Worm (Caenorhabditis elegans) whole organism, early embryonic: ENCODE results near the gene clec-169.

Experiments used
- B0310.2 ChIP-seq: sonication (generic microtip); optimal IDR thresholded peaks from 2 replicates; lab custom pipeline; 2016; ENCODE audit warnings: mild to moderate bottlenecking, missing genetic modification characterization, missing compliant biosample characterization
- F13C5.2 ChIP-seq: sonication (generic microtip); optimal IDR thresholded peaks from 2 replicates; lab custom pipeline; 2017; ENCODE audit warnings: mild to moderate bottlenecking, missing genetic modification characterization, inconsistent platforms, missing compliant biosample characterization
- aly-1 ChIP-seq: sonication (generic microtip); optimal IDR thresholded peaks from 2 replicates; lab custom pipeline; 2016; ENCODE audit warnings: missing genetic modification characterization, missing compliant biosample characterization
- ama-1 ChIP-seq: fragments of 150-350 bp; optimal IDR thresholded peaks from 2 replicates; lab custom pipeline; 2014
- ceh-13 ChIP-seq: fragments of 200-800 bp; sonication (Bioruptor generic); optimal IDR thresholded peaks from 2 replicates; lab custom pipeline; 2018; ENCODE audit warnings: mild to moderate bottlenecking, missing genetic modification characterization, missing compliant biosample characterization
- ceh-36 ChIP-seq: sonication (generic microtip); optimal IDR thresholded peaks from 2 replicates; lab custom pipeline; 2016; ENCODE audit warnings: missing genetic modification characterization, inconsistent platforms, missing compliant biosample characterization
- ets-7 ChIP-seq: sonication (generic microtip); optimal IDR thresholded peaks from 2 replicates; lab custom pipeline; 2016; ENCODE audit warnings: missing genotype, missing genetic modification characterization, missing compliant biosample characterization
- flt-1 ChIP-seq: fragments of 200-800 bp; sonication (Bioruptor generic); IDR thresholded peaks from 2 replicates; pipeline ENCODE4 v1.3.6; 2022; ENCODE audit warnings: missing genetic modification characterization, missing compliant biosample characterization
- hmbx-1 ChIP-seq: sonication (generic microtip); optimal IDR thresholded peaks from 2 replicates; lab custom pipeline; 2016; ENCODE audit warnings: mild to moderate bottlenecking, missing genetic modification characterization, missing compliant biosample characterization
- hmg-4 ChIP-seq: fragments of 200-800 bp; sonication (Bioruptor generic); optimal IDR thresholded peaks from 2 replicates; lab custom pipeline; 2018; ENCODE audit warnings: mild to moderate bottlenecking, missing genetic modification characterization, missing compliant biosample characterization
- hnd-1 ChIP-seq: sonication (generic microtip); optimal IDR thresholded peaks from 2 replicates; lab custom pipeline; 2016; ENCODE audit warnings: missing genetic modification characterization, missing compliant biosample characterization
- pes-1 ChIP-seq: fragments of 200-800 bp; sonication (Bioruptor generic); IDR thresholded peaks from 2 replicates; pipeline ENCODE4 v1.3.6; 2022; ENCODE audit warnings: missing genetic modification reagents, missing genetic modification characterization, missing compliant biosample characterization
- scrt-1 ChIP-seq: fragments of 200-800 bp; sonication (Bioruptor generic); IDR thresholded peaks from 2 replicates; pipeline ENCODE4 v1.3.6; 2022; ENCODE audit warnings: missing genetic modification characterization, missing compliant biosample characterization
- sea-1 ChIP-seq: fragments of 200-800 bp; sonication (Bioruptor generic); conservative IDR thresholded peaks from 2 replicates; pipeline ENCODE4 v1.3.6; 2022; ENCODE audit warnings: missing genetic modification characterization, missing compliant biosample characterization
- tbx-11 ChIP-seq: fragments of 200-800 bp; sonication (Bioruptor generic); IDR thresholded peaks from 2 replicates; pipeline ENCODE4 v1.3.6; 2022; ENCODE audit warnings: missing genetic modification characterization, missing compliant biosample characterization
- tbx-37 ChIP-seq: fragments of 200-800 bp; sonication (Bioruptor generic); conservative IDR thresholded peaks from 2 replicates; pipeline ENCODE4 v1.3.6; 2022; ENCODE audit warnings: missing genetic modification reagents, missing genetic modification characterization, missing compliant biosample characterization
- tra-4 ChIP-seq: sonication (generic microtip); optimal IDR thresholded peaks from 2 replicates; lab custom pipeline; 2017; ENCODE audit warnings: missing genetic modification characterization, missing compliant biosample characterization

Gene clec-169

DNA sequence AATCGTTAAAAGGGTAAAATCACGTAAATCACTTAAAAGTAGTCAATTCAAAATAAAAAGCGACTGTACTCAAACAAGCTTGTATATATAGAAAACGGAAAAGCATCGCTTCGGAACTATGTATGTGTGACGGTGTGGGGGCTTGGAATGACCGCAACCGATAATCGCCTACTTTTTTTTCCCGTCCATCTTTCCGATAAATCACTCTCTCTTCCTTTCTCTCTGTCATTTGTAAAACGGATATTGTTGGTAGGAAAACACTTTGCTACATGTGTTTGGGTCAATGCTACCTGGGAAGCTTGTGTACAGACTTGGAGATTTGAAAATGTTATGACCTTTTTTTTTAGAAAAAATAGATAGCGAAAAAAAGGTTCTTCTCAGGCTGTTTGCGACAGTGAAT is 36.3 kb upstream of the clec-169 start:
- TF ChIP-seq sea-1 (GFP tag; lab: Robert Waterston, UW) (no peak), aly-1 (tag; lab: Kevin White, UChicago) (no peak), hnd-1 (tag; lab: Kevin White, UChicago) (no peak), flt-1 (GFP tag; lab: Robert Waterston, UW) (no peak), B0310.2 (tag; lab: Kevin White, UChicago) (no peak), ceh-36 (tag; lab: Kevin White, UChicago) (no peak)

DNA sequence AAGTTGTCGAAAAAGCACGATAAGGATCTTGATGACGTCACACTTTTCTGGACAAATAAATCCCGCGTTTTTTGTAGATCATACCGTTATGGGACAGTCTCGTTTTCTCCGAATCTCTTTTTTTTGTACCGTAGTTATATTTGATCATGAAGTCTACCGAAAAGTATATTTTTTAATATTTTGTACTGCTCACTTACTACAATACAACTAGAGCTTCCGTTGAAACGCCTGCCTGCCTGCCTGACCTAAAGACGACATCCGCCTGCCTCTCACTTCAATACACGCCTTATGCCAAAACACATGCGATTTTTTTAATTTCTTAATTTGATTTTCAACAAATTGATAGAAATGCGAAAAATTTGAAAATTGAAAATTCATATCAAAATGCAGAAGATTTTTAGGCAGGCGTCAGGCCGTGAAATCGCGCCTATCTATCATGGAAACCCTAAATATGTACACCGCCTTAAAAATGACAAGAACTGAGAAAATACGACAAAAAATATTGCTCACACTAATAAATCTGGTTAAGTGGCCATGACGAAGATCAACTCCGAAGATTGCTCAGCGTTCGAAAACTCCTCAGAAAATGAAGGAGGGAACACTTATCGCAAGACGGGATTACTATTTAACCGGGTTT is 35.4 kb upstream of the clec-169 start, which contains the start of gene W09G12.8:
W09G12.8 (plus strand) TSS at position 587 of the 637 bp plus-strand sequence.
- no peak for TF ChIP-seq ceh-36 (tag; lab: Kevin White, UChicago)
- TF ChIP-seq sea-1 (GFP tag; lab: Robert Waterston, UW): no peak
- no peak for TF ChIP-seq hmbx-1 (tag; lab: Kevin White, UChicago)
- no peak for TF ChIP-seq tbx-11 (GFP tag; lab: Robert Waterston, UW)

DNA sequence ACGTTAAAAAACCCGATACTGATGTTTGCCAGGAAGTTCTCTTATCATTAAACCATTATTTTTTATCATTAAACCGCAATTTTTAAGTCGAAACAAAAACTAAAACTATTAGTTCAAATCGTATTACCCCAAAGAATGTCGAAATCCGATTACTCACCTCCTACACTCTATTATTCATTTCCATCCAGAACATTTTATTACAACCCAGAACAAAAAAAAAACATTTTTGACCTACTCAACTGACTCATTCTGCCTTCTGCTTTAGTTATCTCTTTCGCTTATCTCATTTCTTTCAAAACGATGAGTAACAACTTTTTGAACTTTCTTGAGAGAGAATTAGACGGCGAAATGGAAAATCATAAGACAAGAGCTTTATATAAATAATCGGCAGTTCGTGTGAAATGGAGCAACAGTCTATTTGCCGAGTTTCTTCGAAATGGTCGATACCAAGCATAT is 32.4 kb upstream of the clec-169 start, which contains the start of gene W09G12.7:
W09G12.7 (plus strand) TSS at position 406 of the 456 bp plus-strand sequence.
- TF ChIP-seq sea-1 (GFP tag; lab: Robert Waterston, UW) (no peak), hmg-4 (GFP tag; lab: Kevin White, UChicago) (no peak), aly-1 (tag; lab: Kevin White, UChicago) (no peak), ets-7 (tag; lab: Kevin White, UChicago) (no peak), F13C5.2 (tag; lab: Kevin White, UChicago) (no peak), tbx-11 (GFP tag; lab: Robert Waterston, UW) (no peak)

DNA sequence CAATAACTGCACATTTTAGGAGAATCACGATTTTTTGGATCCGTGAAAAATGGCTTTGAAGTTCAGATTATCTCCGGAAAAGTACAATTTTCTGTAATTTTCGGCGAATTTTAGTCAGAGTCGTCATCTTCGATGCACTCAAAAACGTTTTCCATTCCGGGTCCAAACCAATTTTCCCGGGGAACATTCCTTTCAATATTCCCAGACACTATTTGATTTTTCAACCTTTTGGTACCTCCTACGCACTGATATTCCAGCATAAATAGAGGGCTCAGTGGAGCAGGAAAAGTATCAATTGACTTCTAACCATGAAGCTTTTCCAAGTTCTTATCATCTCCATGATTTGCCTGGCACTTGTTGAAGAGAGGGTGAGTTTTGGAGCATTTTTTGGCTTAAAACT is 29.5 kb upstream of the clec-169 start, which contains the start of gene W09G12.6:
W09G12.6 (plus strand) TSS at position 301 of the 400 bp plus-strand sequence.
- TF ChIP-seq hmbx-1 (tag; lab: Kevin White, UChicago) (no peak), flt-1 (GFP tag; lab: Robert Waterston, UW) (no peak), B0310.2 (tag; lab: Kevin White, UChicago) (no peak), sea-1 (GFP tag; lab: Robert Waterston, UW) (no peak), ets-7 (tag; lab: Kevin White, UChicago) (no peak), pes-1 (GFP tag; lab: Robert Waterston, UW) (no peak), ceh-13 (GFP tag; lab: Kevin White, UChicago) (no peak), hmg-4 (GFP tag; lab: Kevin White, UChicago) (no peak), ama-1 (lab: Kevin White, UChicago) (no peak)

DNA sequence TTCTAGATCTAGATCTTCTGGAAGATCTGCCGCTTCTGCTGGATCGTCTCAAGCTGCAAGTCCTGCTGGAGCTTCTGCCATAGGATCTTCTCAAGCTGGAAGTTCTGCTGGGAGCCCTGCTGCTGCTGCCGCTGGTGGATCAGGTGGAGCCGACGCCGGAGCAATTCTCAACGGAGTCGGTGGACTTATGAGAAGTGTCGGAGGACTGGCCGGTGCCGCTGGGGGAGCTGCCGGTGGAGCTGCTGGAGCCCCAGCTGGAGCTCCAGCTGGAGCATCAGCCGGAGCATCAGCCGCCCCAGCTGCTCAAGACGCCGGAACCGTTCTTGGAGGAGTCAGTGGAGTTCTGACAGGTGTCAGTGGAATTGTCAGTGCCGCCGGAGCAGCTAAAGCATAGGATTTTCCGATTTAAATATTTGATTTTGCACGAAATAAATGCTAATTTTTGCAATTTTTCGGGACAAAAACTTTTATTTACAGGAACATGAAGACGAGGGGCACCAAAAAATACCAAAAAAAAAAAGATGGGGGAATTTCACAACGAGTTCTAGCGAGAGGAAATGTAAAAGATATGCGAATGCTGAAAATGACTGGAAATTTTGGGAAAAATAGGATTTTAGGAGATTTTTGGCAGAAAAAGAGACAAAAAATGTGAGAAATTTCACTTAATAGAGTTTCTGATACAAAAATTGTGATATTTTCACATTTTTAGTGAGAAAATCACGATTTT is 28.5 kb upstream of the clec-169 start:
- TF ChIP-seq ets-7 (tag; lab: Kevin White, UChicago): no peak
- no peak for TF ChIP-seq scrt-1 (GFP tag; lab: Robert Waterston, UW)
- no peak for TF ChIP-seq B0310.2 (tag; lab: Kevin White, UChicago)
- no peak for TF ChIP-seq F13C5.2 (tag; lab: Kevin White, UChicago)
- TF ChIP-seq flt-1 (GFP tag; lab: Robert Waterston, UW): no peak
- no peak for TF ChIP-seq hmbx-1 (tag; lab: Kevin White, UChicago)
- no peak for TF ChIP-seq ceh-13 (GFP tag; lab: Kevin White, UChicago)
- TF ChIP-seq sea-1 (GFP tag; lab: Robert Waterston, UW): no peak
- TF ChIP-seq ama-1 (lab: Kevin White, UChicago): no peak
- TF ChIP-seq hnd-1 (tag; lab: Kevin White, UChicago): no peak
- no peak for TF ChIP-seq tbx-11 (GFP tag; lab: Robert Waterston, UW)
- TF ChIP-seq aly-1 (tag; lab: Kevin White, UChicago): no peak
- TF ChIP-seq ceh-36 (tag; lab: Kevin White, UChicago): no peak
- no peak for TF ChIP-seq tbx-37 (GFP tag; lab: Robert Waterston, UW)

DNA sequence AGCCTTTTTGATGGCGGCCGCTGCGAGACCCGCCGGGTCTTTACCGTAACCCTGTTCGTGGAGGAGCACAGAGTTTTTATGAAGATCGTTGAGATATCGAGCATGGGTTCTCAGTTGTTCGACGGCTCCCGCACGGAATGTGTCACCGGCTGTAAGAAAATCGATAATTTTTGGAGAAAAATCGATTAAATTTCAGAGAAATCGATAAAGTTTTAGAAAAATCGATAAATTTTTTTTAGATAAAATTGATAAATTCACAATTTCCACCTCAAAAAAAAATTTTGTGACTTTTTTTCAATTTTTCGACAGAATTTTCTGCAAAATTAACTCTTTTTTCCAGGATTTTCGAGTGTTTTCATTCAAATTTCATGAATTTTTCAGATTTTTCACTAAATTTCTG is 26.3 kb upstream of the clec-169 start:
- TF ChIP-seq hmbx-1 (tag; lab: Kevin White, UChicago) (no peak), flt-1 (GFP tag; lab: Robert Waterston, UW) (no peak), scrt-1 (GFP tag; lab: Robert Waterston, UW) (no peak), ama-1 (lab: Kevin White, UChicago) (no peak), ceh-13 (GFP tag; lab: Kevin White, UChicago) (no peak), tbx-37 (GFP tag; lab: Robert Waterston, UW) (no peak), tra-4 (tag; lab: Kevin White, UChicago) (no peak), pes-1 (GFP tag; lab: Robert Waterston, UW) (no peak), sea-1 (GFP tag; lab: Robert Waterston, UW) (no peak), F13C5.2 (tag; lab: Kevin White, UChicago) (no peak), aly-1 (tag; lab: Kevin White, UChicago) (no peak), ets-7 (tag; lab: Kevin White, UChicago) (no peak), B0310.2 (tag; lab: Kevin White, UChicago) (no peak), ceh-36 (tag; lab: Kevin White, UChicago) (no peak), hnd-1 (tag; lab: Kevin White, UChicago) (no peak), tbx-11 (GFP tag; lab: Robert Waterston, UW) (no peak)

DNA sequence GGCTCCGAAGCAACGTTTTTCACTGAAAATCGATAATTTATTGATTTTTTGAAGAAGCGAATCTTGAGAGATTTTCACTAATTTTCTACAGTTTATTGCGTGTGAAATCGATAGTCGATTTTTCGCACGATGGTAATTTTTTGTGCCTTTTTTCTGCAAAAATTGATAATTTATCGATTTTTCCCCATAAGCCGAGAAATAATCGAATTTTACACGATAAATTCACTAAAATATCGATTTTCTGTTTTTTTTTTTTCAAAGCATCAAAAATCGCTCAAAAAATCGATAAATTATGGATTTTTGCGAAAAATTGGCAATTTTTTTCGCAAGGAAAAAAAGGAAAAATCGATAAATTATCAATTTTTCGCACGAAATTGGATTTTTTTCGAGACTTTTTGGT is 25.3 kb upstream of the clec-169 start:
- TF ChIP-seq flt-1 (GFP tag; lab: Robert Waterston, UW) (no peak), pes-1 (GFP tag; lab: Robert Waterston, UW) (no peak), tbx-11 (GFP tag; lab: Robert Waterston, UW) (no peak), ets-7 (tag; lab: Kevin White, UChicago) (no peak), aly-1 (tag; lab: Kevin White, UChicago) (no peak), ceh-36 (tag; lab: Kevin White, UChicago) (no peak), hnd-1 (tag; lab: Kevin White, UChicago) (no peak), hmbx-1 (tag; lab: Kevin White, UChicago) (no peak)
